Worm (Caenorhabditis elegans): ENCODE measurements around the gene syf-3.

The syf-3 gene

ce11 chrV:5939503-5940072 lies at the start of gene syf-3:
syf-3 (plus strand) TSS chrV:5940022.
- no peak for TF ChIP-seq him-1 (tag; optimal IDR thresholded peaks at IDR 0.05)
- no peak for TF ChIP-seq W03F9.2 (tag; optimal IDR thresholded peaks at IDR 0.05)
- no peak for TF ChIP-seq dao-5 (tag; optimal IDR thresholded peaks at IDR 0.05)

ce11 chrV:5891204-5891603 lies 48.6 kb upstream of the syf-3 start:
- TF ChIP-seq W03F9.2 (tag; optimal IDR thresholded peaks at IDR 0.05), result no peak
- no peak for TF ChIP-seq dao-5 (tag; optimal IDR thresholded peaks at IDR 0.05)
- TF ChIP-seq him-1 (tag; optimal IDR thresholded peaks at IDR 0.05), result no peak

ce11 chrV:5893015-5893414 lies 46.8 kb upstream of the syf-3 start, which contains the start of gene C04E6.7:
C04E6.7 (plus strand) TSS chrV:5893315.
- TF ChIP-seq dao-5 (tag; optimal IDR thresholded peaks at IDR 0.05), result no peak
- no peak for TF ChIP-seq him-1 (tag; optimal IDR thresholded peaks at IDR 0.05)
- TF ChIP-seq W03F9.2 (tag; optimal IDR thresholded peaks at IDR 0.05), result no peak

ce11 chrV:5895021-5895420 lies 44.8 kb upstream of the syf-3 start, which contains the start of gene grd-9:
grd-9 (plus strand) TSS chrV:5895321.
- TF ChIP-seq dao-5 (tag; optimal IDR thresholded peaks at IDR 0.05) (no peak), W03F9.2 (tag; optimal IDR thresholded peaks at IDR 0.05) (no peak), him-1 (tag; optimal IDR thresholded peaks at IDR 0.05) (no peak)

ce11 chrV:5899940-5900339 lies 39.9 kb upstream of the syf-3 start, which contains the start of gene srd-16:
srd-16 (minus strand) TSS chrV:5900040.
- TF ChIP-seq dao-5 (tag; optimal IDR thresholded peaks at IDR 0.05), result no peak
- TF ChIP-seq him-1 (tag; optimal IDR thresholded peaks at IDR 0.05), result no peak
- no peak for TF ChIP-seq W03F9.2 (tag; optimal IDR thresholded peaks at IDR 0.05)

- TF ChIP-seq W03F9.2 (tag; optimal IDR thresholded peaks at IDR 0.05) (no peak), dao-5 (tag; optimal IDR thresholded peaks at IDR 0.05) (no peak), him-1 (tag; optimal IDR thresholded peaks at IDR 0.05) (no peak)
Measured at ce11 chrV:5901833-5902232, 38.0 kb upstream of the syf-3 start, which contains the start of gene C04E6.5. C04E6.5 (plus strand) TSS chrV:5902133.

ce11 chrV:5906252-5906651 lies 33.6 kb upstream of the syf-3 start, which contains the start of gene srd-15:
srd-15 (minus strand) TSS chrV:5906352.
- TF ChIP-seq W03F9.2 (tag; optimal IDR thresholded peaks at IDR 0.05), result no peak
- no peak for TF ChIP-seq him-1 (tag; optimal IDR thresholded peaks at IDR 0.05)
- TF ChIP-seq dao-5 (tag; optimal IDR thresholded peaks at IDR 0.05), result no peak

- TF ChIP-seq him-1 (tag; optimal IDR thresholded peaks at IDR 0.05) (no peak), dao-5 (tag; optimal IDR thresholded peaks at IDR 0.05) (no peak), W03F9.2 (tag; optimal IDR thresholded peaks at IDR 0.05) (no peak)
Measured at ce11 chrV:5907090-5907489, 32.7 kb upstream of the syf-3 start, which contains the start of gene C04E6.4. C04E6.4 (plus strand) TSS chrV:5907390.

ce11 chrV:5912426-5912825 lies 27.4 kb upstream of the syf-3 start, which contains the start of gene C04E6.13:
C04E6.13 (plus strand) TSS chrV:5912726.
- TF ChIP-seq him-1 (tag; optimal IDR thresholded peaks at IDR 0.05) (no peak), W03F9.2 (tag; optimal IDR thresholded peaks at IDR 0.05) (no peak), dao-5 (tag; optimal IDR thresholded peaks at IDR 0.05) (no peak)

ce11 chrV:5916862-5917261 lies 23.0 kb upstream of the syf-3 start:
- TF ChIP-seq W03F9.2 (tag; optimal IDR thresholded peaks at IDR 0.05), result no peak
- no peak for TF ChIP-seq him-1 (tag; optimal IDR thresholded peaks at IDR 0.05)
- no peak for TF ChIP-seq dao-5 (tag; optimal IDR thresholded peaks at IDR 0.05)

ce11 chrV:5917707-5918106 lies 22.1 kb upstream of the syf-3 start, which contains the start of gene lrpr-1:
lrpr-1 (minus strand) TSS chrV:5917891.
- TF ChIP-seq W03F9.2 (tag; optimal IDR thresholded peaks at IDR 0.05), result no peak
- TF ChIP-seq him-1 (tag; optimal IDR thresholded peaks at IDR 0.05), result peak; percentile 89

- TF ChIP-seq dao-5 (tag; optimal IDR thresholded peaks at IDR 0.05), result no peak
- no peak for TF ChIP-seq W03F9.2 (tag; optimal IDR thresholded peaks at IDR 0.05)
- TF ChIP-seq him-1 (tag; optimal IDR thresholded peaks at IDR 0.05), result no peak
Measured at ce11 chrV:5919887-5920286, 19.9 kb upstream of the syf-3 start, which contains the start of gene C04E6.12. C04E6.12 (minus strand) TSS chrV:5919987.

- TF ChIP-seq him-1 (tag; optimal IDR thresholded peaks at IDR 0.05) (no peak), dao-5 (tag; optimal IDR thresholded peaks at IDR 0.05) (no peak), W03F9.2 (tag; optimal IDR thresholded peaks at IDR 0.05) (no peak)
Measured at ce11 chrV:5921761-5922160, 18.1 kb upstream of the syf-3 start.

- TF ChIP-seq him-1 (tag; optimal IDR thresholded peaks at IDR 0.05), result no peak
- TF ChIP-seq dao-5 (tag; optimal IDR thresholded peaks at IDR 0.05), result no peak
- no peak for TF ChIP-seq W03F9.2 (tag; optimal IDR thresholded peaks at IDR 0.05)
Measured at ce11 chrV:5922236-5922635, 17.6 kb upstream of the syf-3 start, which contains the start of gene srsx-18. srsx-18 (plus strand) TSS chrV:5922536.

ce11 chrV:5927347-5927746 lies 12.5 kb upstream of the syf-3 start, which contains the start of gene srsx-17:
srsx-17 (plus strand) TSS chrV:5927647.
- TF ChIP-seq him-1 (tag; optimal IDR thresholded peaks at IDR 0.05) (no peak), dao-5 (tag; optimal IDR thresholded peaks at IDR 0.05) (no peak), W03F9.2 (tag; optimal IDR thresholded peaks at IDR 0.05) (no peak)
